Fruit fly (Drosophila melanogaster) Kc167 (cell line): ENCODE measurements around the gene Cep97.

Experiments
- Myc ChIP-seq: fragments of >200 bp; optimal IDR thresholded peaks from 2 replicates; lab custom pipeline; 2017; ENCODE audit warnings: missing external identifiers
- Sin3A ChIP-seq: fragments of >200 bp; optimal IDR thresholded peaks from 2 replicates; lab custom pipeline; 2018; ENCODE audit warnings: missing external identifiers
- h ChIP-seq: fragments of >200 bp; optimal IDR thresholded peaks from 3 replicates; lab custom pipeline; 2018; ENCODE audit warnings: missing external identifiers
- insv ChIP-seq: fragments of >200 bp; optimal IDR thresholded peaks from 3 replicates; lab custom pipeline; 2018; ENCODE audit warnings: missing external identifiers
- psq ChIP-seq: fragments of >200 bp; optimal IDR thresholded peaks from 2 replicates; lab custom pipeline; 2017; ENCODE audit warnings: missing external identifiers
- ttk ChIP-seq: sonication (Bioruptor generic); optimal IDR thresholded peaks from 2 replicates; lab custom pipeline; 2017; ENCODE audit warnings: missing external identifiers

The Cep97 gene

DNA sequence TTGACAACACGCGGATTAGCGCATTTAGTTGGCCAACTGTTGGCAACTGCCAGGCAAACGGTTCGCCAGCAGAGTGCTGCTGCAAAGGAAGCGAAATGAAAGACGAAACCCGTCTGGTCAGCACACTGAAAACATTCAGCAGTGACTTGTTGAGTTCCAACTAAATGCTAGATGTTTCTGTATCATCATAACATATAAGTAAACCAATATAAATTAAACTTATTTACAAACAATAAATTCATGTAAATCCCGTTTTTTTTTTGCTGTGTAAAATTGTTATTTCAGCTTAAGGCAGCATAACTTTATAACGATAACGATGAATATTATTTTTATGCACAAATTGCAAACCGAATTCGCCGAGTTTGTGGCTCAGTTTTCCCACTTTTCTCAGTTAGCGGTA lies 9.4 kb upstream of the Cep97 start:
- TF ChIP-seq Sin3A (no peak), h (lab: Kevin White, UChicago) (no peak), insv (no peak), Myc (no peak), psq (lab: Kevin White, UChicago) (no peak), ttk (lab: Kevin White, UChicago) (no peak)

DNA sequence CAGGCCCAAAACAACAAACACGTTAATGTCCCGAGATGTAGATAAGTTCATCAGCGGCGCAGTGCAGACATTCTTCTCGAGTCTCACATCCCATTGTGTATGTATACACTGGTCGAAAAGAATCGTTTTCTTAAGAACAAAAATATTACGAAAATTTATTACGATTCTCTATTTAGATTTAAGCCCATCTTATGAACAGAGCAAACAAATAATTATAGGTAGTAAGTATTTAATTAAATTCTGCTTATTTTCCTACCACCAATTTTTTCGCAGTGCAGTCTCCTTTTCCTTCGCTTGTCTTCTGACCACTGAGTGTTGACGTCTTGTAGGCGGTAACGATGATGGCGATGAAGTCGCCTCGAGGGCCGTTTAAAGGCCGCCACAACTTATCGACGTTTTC lies 6.1 kb upstream of the Cep97 start:
- TF ChIP-seq ttk (lab: Kevin White, UChicago) (no peak), h (lab: Kevin White, UChicago) (no peak), insv (no peak), Sin3A (no peak), psq (lab: Kevin White, UChicago) (no peak), Myc (no peak)

DNA sequence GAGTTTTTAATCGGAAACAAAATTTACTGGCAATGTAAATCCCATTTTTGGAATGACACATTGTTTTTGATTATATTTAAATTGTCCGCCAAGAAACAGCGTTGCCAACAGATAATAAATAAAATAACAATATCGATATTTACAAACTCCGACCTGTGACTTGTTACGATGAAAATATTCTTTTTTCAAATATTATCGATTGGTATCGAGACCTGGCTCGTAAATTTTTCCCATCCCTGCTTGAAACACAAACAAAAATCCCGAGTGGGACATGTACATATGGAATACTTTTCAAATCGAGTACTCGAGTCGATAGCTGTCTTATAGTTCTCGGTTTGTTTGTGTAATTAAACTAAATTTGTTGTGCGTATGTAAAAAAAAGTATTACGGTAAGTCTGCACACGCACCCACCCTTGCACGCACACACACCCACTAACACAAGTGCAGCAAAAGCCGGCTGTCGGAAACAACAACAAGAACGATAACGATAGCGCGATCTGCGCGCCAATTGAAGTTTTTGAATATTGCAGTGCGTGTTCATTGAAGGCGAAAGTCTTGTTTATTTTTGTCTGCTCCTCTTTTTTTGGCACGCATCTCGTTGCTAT lies 5.0 kb upstream of the Cep97 start, which contains the start of gene TTLL4B:
TSS of gene TTLL4B (plus strand) at position 232 of the 605 bp plus-strand sequence.
- TF ChIP-seq ttk (lab: Kevin White, UChicago) (no peak), h (lab: Kevin White, UChicago) (no peak), insv (no peak), Myc (no peak), Sin3A (no peak), psq (lab: Kevin White, UChicago) (no peak)

DNA sequence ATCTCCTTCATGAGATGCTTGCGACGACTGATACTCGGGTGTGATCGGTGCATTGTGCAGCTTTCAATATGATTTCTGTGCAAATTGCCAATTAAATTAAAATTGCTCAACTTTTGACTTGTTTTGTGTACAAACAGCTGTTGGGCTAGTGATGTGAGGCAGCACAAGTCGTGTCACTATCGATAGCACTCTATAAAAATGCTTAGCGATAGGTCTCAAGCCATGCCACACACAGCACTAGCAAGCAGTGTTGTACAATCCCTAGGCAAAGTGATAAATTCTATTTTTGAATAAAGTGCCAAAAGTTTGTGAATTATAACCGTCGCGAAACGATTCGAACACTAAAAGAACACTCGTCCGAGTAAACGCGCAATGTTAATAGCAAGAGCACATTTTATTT lies 4.8 kb downstream of the Cep97 start, which contains the start of gene CG31957:
TSS of gene CG31957 (minus strand) at position 176 of the 400 bp plus-strand sequence.
- no peak for TF ChIP-seq ttk (lab: Kevin White, UChicago)
- TF ChIP-seq psq (lab: Kevin White, UChicago) = no peak
- TF ChIP-seq h (lab: Kevin White, UChicago) = no peak
- no peak for TF ChIP-seq Sin3A
- TF ChIP-seq Myc = no peak
- no peak for TF ChIP-seq insv

DNA sequence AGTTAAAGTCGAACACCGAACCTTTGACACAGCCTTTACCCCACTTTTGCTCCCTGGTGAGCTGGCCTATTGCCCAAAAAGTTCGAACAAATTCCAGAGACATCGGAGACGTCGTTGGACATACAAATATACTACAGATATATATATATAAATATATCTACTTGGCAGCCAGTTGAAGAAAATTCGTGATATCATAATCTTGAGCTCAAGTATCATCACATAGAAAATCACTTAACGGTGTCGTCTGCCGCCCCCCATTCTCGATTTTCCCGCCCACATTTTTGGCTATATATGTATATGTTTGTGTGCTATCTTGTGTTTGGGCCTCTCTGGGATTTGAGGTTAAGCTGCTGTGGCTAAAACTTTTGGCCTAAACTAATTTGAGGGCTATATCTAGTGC lies 9.5 kb downstream of the Cep97 start:
- TF ChIP-seq ttk (lab: Kevin White, UChicago) (no peak), Sin3A (no peak), psq (lab: Kevin White, UChicago) (no peak), insv (no peak), h (lab: Kevin White, UChicago) (no peak), Myc (no peak)

DNA sequence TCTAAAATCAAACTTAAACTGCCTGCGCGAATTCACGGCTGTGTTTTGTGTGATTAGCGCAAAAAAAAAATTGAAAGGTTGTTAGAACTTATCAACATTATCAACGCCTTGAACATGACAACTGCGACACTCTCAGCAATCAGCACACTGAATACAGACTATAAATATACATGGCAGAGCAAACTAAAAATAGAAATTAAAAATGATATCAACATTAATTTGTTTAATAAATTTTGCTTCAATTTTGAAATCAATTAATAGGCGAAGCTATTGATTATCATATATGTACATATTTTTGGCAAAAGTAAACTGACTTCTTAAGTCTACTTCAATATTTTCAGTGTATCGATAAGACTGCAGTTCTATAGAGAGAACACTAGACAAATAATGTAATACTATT lies 12.6 kb downstream of the Cep97 start:
- TF ChIP-seq ttk (lab: Kevin White, UChicago) = no peak
- TF ChIP-seq insv = no peak
- no peak for TF ChIP-seq Sin3A
- TF ChIP-seq Myc = no peak
- TF ChIP-seq psq (lab: Kevin White, UChicago) = no peak
- TF ChIP-seq h (lab: Kevin White, UChicago) = no peak

DNA sequence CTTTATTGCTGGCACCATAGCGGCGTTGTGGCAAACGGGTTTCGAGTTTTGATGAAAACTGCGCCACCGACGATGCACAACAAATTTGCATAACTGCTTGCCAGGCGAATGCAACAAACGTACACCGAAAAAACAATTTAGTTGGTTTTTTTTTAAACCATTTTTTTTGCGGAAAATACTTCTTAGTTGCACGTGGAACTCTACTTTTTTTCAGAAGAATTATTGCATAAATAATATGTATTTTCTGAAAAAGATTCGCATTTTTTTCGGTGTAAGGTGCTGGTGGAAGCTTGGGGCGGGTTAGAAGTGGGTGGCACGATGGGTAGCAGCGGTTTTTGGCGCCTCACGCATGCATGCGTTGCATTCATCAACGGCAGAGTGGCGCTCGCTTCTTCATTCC lies 13.7 kb downstream of the Cep97 start:
- no peak for TF ChIP-seq Sin3A
- no peak for TF ChIP-seq insv
- no peak for TF ChIP-seq psq (lab: Kevin White, UChicago)
- no peak for TF ChIP-seq Myc
- TF ChIP-seq ttk (lab: Kevin White, UChicago) = no peak
- no peak for TF ChIP-seq h (lab: Kevin White, UChicago)

DNA sequence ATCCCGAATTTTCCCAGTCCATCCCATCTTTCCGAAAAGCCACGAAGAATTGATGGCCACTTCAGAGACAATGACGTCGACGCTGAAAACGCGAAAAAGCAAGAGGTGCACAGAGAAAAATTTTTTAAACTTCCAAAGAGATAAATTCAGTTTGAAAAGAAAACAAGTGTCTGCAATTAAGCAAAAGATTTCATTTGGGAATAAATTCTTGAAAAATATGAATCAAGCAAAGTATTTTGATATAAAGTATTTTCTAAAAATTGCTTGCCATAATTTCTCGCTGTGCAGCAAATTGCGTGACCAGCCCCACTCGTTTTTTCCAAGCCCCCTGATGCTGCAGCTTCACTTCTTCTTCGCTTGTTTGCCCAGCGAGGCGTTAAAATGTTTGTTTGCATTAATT lies 14.7 kb downstream of the Cep97 start:
- TF ChIP-seq psq (lab: Kevin White, UChicago) (no peak), ttk (lab: Kevin White, UChicago) (no peak), h (lab: Kevin White, UChicago) (no peak), Myc (no peak), Sin3A (no peak), insv (no peak)

DNA sequence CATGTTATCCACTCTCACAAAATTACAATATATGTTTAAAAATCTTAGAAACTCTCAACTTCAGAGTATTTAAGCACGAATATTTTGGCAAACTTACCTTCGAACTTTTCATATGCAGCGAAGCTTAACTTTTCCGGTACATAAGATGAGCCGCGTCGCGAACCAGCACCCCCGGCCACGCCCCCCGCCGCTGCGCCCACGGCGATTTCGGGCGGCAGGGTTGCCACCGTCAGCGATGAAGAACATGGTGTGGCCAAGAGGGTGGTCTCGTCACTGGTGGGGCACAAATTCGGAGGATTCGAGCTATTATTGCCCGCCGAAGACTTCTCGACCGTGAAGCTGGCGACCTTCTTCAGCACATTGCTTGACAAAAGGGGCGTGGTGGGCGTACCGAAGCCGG lies 16.4 kb downstream of the Cep97 start:
- TF ChIP-seq Myc (no peak), Sin3A (no peak), psq (lab: Kevin White, UChicago) (no peak), insv (no peak), ttk (lab: Kevin White, UChicago) (no peak), h (lab: Kevin White, UChicago) (no peak)

DNA sequence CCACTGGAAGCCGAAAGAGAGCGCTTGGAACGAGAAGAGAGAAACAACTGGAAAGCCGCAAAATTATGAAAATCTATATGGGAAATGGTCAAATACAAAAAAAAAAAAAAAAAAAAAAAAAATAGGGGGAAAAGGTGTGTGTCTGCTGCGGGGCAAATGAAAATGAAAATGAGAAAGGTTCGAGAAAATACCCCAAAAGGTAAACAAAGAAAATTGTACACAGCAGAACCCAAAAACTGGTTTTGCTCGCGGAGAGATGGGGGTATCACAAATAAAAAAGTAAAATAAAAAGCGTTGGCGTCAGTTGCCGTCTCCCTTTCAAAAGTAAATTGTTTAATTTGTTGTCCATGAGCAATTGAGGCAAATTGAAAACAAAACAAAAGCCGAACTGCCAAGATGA lies 20.7 kb downstream of the Cep97 start:
- TF ChIP-seq ttk (lab: Kevin White, UChicago) (no peak), psq (lab: Kevin White, UChicago) (no peak), h (lab: Kevin White, UChicago) (no peak), Sin3A (no peak), Myc (no peak), insv (no peak)

DNA sequence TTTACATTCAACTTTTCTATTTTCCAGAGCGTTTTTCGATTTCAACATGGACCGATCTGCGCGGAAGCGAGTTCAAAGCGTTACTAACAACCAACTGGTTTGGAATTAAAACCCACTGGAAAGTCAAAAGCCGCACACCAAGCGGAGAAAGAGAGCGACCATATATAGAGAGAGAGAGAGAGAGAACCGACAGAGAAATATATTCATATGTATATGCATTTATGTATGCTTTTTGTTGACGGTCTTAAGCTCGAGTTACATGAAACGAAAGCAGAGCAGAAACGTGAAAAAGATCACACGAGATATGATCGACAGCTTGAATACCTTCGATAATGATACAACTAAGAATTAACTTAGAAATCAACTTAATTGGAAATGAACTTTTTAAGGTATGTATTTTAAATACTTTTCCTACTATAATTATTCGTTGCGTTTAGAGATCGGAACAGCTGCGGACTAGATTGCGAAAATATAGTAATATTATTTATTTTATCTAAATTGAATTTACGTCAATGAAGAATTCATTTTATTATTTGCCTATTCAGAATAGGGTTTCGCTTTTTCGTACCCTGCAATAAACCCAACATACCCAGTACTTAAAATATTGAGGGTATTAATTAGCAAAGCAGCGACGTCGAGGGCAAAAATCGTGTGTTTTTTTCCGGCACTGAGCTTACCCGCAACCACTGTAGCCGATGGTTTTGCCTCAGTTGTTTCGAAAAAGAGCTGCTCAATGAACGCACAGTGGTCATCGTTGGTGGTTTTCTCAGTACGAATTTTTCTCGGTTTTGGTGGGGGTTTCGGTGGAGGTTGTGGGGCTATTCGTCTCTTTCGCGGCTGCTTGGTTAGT lies 21.5 kb downstream of the Cep97 start:
- TF ChIP-seq insv (no peak), h (lab: Kevin White, UChicago) (no peak), psq (lab: Kevin White, UChicago) (no peak), ttk (lab: Kevin White, UChicago) (no peak), Sin3A (no peak), Myc (no peak)

DNA sequence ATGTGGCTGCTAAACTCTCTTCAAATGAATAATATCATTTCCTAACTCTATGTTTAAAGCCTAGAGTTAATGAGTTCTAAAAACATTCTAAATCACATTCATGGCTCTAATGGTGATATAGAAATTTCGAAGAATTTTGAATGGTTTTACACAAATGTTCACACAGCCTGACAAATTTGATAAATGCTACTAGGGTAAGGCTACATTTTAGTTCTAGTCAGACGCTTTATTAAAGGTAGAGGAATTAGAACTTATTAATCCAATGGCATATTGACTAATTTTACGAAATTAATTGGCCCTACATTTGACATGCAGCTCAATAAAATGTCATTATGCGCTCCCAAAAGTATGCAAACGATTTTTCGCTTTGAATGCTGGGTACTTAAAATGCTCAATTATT lies 22.4 kb downstream of the Cep97 start:
- TF ChIP-seq psq (lab: Kevin White, UChicago) (no peak), Sin3A (no peak), insv (no peak), ttk (lab: Kevin White, UChicago) (no peak), Myc (no peak), h (lab: Kevin White, UChicago) (no peak)

DNA sequence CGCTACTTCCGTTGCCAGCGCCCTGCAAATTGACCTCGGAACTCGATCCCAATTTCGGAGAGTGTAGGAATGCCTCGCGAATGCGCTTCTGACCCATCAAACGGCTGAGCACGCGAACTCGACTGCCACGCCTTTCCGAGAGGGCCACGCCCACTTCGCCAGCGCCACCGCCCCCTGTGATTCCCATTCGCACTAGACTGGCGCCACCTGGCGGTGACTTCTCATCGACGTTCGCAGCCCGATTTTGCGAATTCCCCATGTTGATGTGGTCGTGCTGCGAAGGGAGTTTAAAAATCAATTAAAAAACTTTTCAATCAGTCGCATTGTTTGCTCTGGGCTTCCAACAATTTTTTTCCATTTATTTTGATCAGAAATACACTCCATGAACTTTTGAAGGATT lies 25.8 kb downstream of the Cep97 start:
- no peak for TF ChIP-seq insv
- TF ChIP-seq psq (lab: Kevin White, UChicago) = no peak
- TF ChIP-seq h (lab: Kevin White, UChicago) = no peak
- TF ChIP-seq Myc = no peak
- no peak for TF ChIP-seq ttk (lab: Kevin White, UChicago)
- no peak for TF ChIP-seq Sin3A
